Worm (Caenorhabditis elegans): ENCODE results near the gene srd-70.

ce11 chrV:20475029-20475428 lies 21.1 kb downstream of the srd-70 start:
- TF ChIP-seq efl-1 (optimal IDR thresholded peaks at IDR 0.05) (no peak), efl-1 (GFP tag; optimal IDR thresholded peaks at IDR 0.05 in 1 of 2) (no peak), unc-130 (tag; optimal IDR thresholded peaks at IDR 0.05) (no peak), C04F5.9 (tag; optimal IDR thresholded peaks at IDR 0.05) (no peak), unc-62 (GFP tag; optimal IDR thresholded peaks at IDR 0.05) (no peak)
